Fruit fly (Drosophila melanogaster) whole organism, embryonic: Measurements from ENCODE around the gene CG43998.

Source experiments
- Ada2b ChIP-seq: fragments of 200-800 bp; sonication (Bioruptor generic); IDR thresholded peaks from 2 replicates; pipeline ENCODE4 v1.3.6; 2022; ENCODE audit warnings: missing biosample characterization, missing genetic modification characterization
- CG11504 ChIP-seq: fragments of 200-800 bp; sonication (Bioruptor generic); optimal IDR thresholded peaks from 3 replicates; lab custom pipeline; 2019; ENCODE audit warnings: missing biosample characterization, mild to moderate bottlenecking, missing genetic modification characterization, moderate library complexity
- CG12391 ChIP-seq: fragments of 200-800 bp; sonication (Bioruptor generic); optimal IDR thresholded peaks from 3 replicates; lab custom pipeline; 2018; ENCODE audit warnings: missing biosample characterization, mild to moderate bottlenecking, missing genetic modification characterization, moderate library complexity
- CG12659 ChIP-seq: fragments of 200-800 bp; sonication (Bioruptor generic); optimal IDR thresholded peaks from 3 replicates; lab custom pipeline; 2017; ENCODE audit warnings: mild to moderate bottlenecking, missing biosample characterization, missing genetic modification reagents, missing genetic modification characterization
- CG14710 ChIP-seq: fragments of 200-800 bp; sonication (Bioruptor generic); optimal IDR thresholded peaks from 3 replicates; lab custom pipeline; 2019; ENCODE audit warnings: missing biosample characterization, mild to moderate bottlenecking, missing genetic modification characterization, moderate library complexity
- CG17186 ChIP-seq: fragments of 200-800 bp; sonication (Bioruptor generic); optimal IDR thresholded peaks from 3 replicates; lab custom pipeline; 2017; ENCODE audit warnings: missing biosample characterization, missing genetic modification reagents, missing genetic modification characterization
- CG2199 ChIP-seq: fragments of 200-800 bp; sonication (Bioruptor generic); IDR thresholded peaks from 3 replicates; pipeline ENCODE4 v1.3.6; 2022; ENCODE audit warnings: missing biosample characterization, missing genetic modification characterization
- CG2712 ChIP-seq: fragments of 200-800 bp; optimal IDR thresholded peaks from 3 replicates; lab custom pipeline; 2019; ENCODE audit warnings: missing biosample characterization, mild to moderate bottlenecking, missing genetic modification characterization, moderate library complexity
- CG3163 ChIP-seq: fragments of 200-800 bp; sonication (Bioruptor generic); optimal IDR thresholded peaks from 3 replicates; lab custom pipeline; 2016; ENCODE audit warnings: missing biosample characterization, missing genetic modification characterization
- CG33213 ChIP-seq: fragments of 200-800 bp; sonication (Bioruptor generic); optimal IDR thresholded peaks from 3 replicates; lab custom pipeline; 2016; ENCODE audit warnings: missing biosample characterization, missing genetic modification characterization
- CG33557 ChIP-seq: fragments of 200-800 bp; sonication (Bioruptor generic); optimal IDR thresholded peaks from 2 replicates; lab custom pipeline; 2019; ENCODE audit warnings: missing biosample characterization, mild to moderate bottlenecking, missing genetic modification characterization, moderate library complexity
- CG4328 ChIP-seq: fragments of 200-800 bp; sonication (Bioruptor generic); optimal IDR thresholded peaks from 3 replicates; lab custom pipeline; 2017; ENCODE audit warnings: missing biosample characterization, missing genetic modification reagents, missing genetic modification characterization
- CG6765 ChIP-seq: fragments of 200-800 bp; sonication (Bioruptor generic); optimal IDR thresholded peaks from 3 replicates; lab custom pipeline; 2017; ENCODE audit warnings: missing biosample characterization, mild to moderate bottlenecking, missing genetic modification characterization
- CG7271 ChIP-seq: fragments of 200-800 bp; sonication (Bioruptor generic); optimal IDR thresholded peaks from 2 replicates; lab custom pipeline; 2018; ENCODE audit warnings: missing biosample characterization, mild to moderate bottlenecking, missing genetic modification characterization, moderate library complexity
- CG7839 ChIP-seq: fragments of 200-800 bp; sonication (Bioruptor generic); optimal IDR thresholded peaks from 3 replicates; lab custom pipeline; 2018; ENCODE audit warnings: missing biosample characterization, mild to moderate bottlenecking, missing genetic modification characterization, moderate library complexity
- CG8359 ChIP-seq: fragments of 200-800 bp; sonication (Bioruptor generic); optimal IDR thresholded peaks from 2 replicates; lab custom pipeline; 2017; ENCODE audit warnings: missing biosample characterization, mild to moderate bottlenecking, missing genetic modification characterization, borderline replicate concordance
- CG8478 ChIP-seq: fragments of >200 bp; optimal IDR thresholded peaks from 2 replicates; lab custom pipeline; 2018
- CG9609 ChIP-seq: fragments of 200-800 bp; sonication (Bioruptor generic); optimal IDR thresholded peaks from 3 replicates; lab custom pipeline; 2016; ENCODE audit warnings: missing biosample characterization, missing genetic modification characterization
- CTCF ChIP-seq: fragments of 200-800 bp; sonication (Bioruptor generic); optimal IDR thresholded peaks from 2 replicates; lab custom pipeline; 2017; ENCODE audit warnings: missing biosample characterization, mild to moderate bottlenecking, missing genetic modification characterization, moderate library complexity
- CoRest ChIP-seq: fragments of 200-800 bp; sonication (Bioruptor generic); optimal IDR thresholded peaks from 3 replicates; lab custom pipeline; 2018; ENCODE audit warnings: missing biosample characterization, mild to moderate bottlenecking, missing genetic modification characterization, moderate library complexity
- CrebB ChIP-seq: fragments of 200-800 bp; sonication (Bioruptor generic); optimal IDR thresholded peaks from 3 replicates; lab custom pipeline; 2018; ENCODE audit warnings: missing biosample characterization, mild to moderate bottlenecking, missing genetic modification characterization
- Deaf1 ChIP-seq: fragments of 200-800 bp; optimal IDR thresholded peaks from 3 replicates; lab custom pipeline; 2019; ENCODE audit warnings: missing biosample characterization, mild to moderate bottlenecking, missing genetic modification characterization, moderate library complexity
- Fer1 ChIP-seq: fragments of 200-800 bp; sonication (Bioruptor generic); optimal IDR thresholded peaks from 2 replicates; lab custom pipeline; 2017; ENCODE audit warnings: missing biosample characterization, mild to moderate bottlenecking, missing genetic modification characterization
- MESR4 ChIP-seq: fragments of 200-800 bp; sonication (Bioruptor generic); optimal IDR thresholded peaks from 2 replicates; lab custom pipeline; 2018; ENCODE audit warnings: missing biosample characterization, mild to moderate bottlenecking, missing genetic modification characterization, moderate library complexity
- Nf-YC ChIP-seq: fragments of 200-800 bp; optimal IDR thresholded peaks from 3 replicates; lab custom pipeline; 2019; ENCODE audit warnings: missing biosample characterization, mild to moderate bottlenecking, missing genetic modification characterization, moderate library complexity
- NfI ChIP-seq: fragments of 200-800 bp; sonication (Bioruptor generic); optimal IDR thresholded peaks from 3 replicates; lab custom pipeline; 2018; ENCODE audit warnings: missing biosample characterization, mild to moderate bottlenecking, missing genetic modification characterization, moderate library complexity
- Spps ChIP-seq: fragments of 200-800 bp; sonication (Bioruptor generic); optimal IDR thresholded peaks from 2 replicates; lab custom pipeline; 2018; ENCODE audit warnings: missing biosample characterization, mild to moderate bottlenecking, missing genetic modification characterization
- Tbp ChIP-seq: fragments of >200 bp; optimal IDR thresholded peaks from 2 replicates; lab custom pipeline; 2018; ENCODE audit warnings: missing biosample characterization, missing genetic modification characterization
- cad ChIP-seq: fragments of >200 bp; optimal IDR thresholded peaks from 2 replicates; lab custom pipeline; 2017; ENCODE audit warnings: missing biosample characterization, missing genetic modification characterization
- dan ChIP-seq: fragments of 200-800 bp; sonication (Bioruptor generic); IDR thresholded peaks from 2 replicates; pipeline ENCODE4 v1.3.6; 2022; ENCODE audit warnings: missing biosample characterization, missing genetic modification characterization
- dm ChIP-seq: fragments of 200-800 bp; sonication (Bioruptor generic); optimal IDR thresholded peaks from 3 replicates; lab custom pipeline; 2016; ENCODE audit warnings: missing biosample characterization, missing genetic modification characterization
- dpn ChIP-seq, 2 experiments: fragments of 200-800 bp; sonication (Bioruptor generic); optimal IDR thresholded peaks; 3 replicates each; lab custom pipeline; 2016; ENCODE audit warnings: missing biosample characterization in 2 of 2, missing genetic modification characterization in 2 of 2
- ftz-f1 ChIP-seq: fragments of 200-800 bp; sonication (Bioruptor generic); optimal IDR thresholded peaks from 2 replicates; lab custom pipeline; 2016; ENCODE audit warnings: missing biosample characterization, missing genetic modification characterization
- hkb ChIP-seq, 2 experiments: fragments of 200-800 bp in 1 of 2; fragments of >200 bp in 1 of 2; sonication (Bioruptor generic) in 1 of 2; IDR thresholded peaks in 1 of 2; optimal IDR thresholded peaks in 1 of 2; 2 replicates each; pipeline versions ENCODE4 v1.3.6 to Lab custom; 2017 to 2022; ENCODE audit warnings: missing biosample characterization in 1 of 2, missing genetic modification characterization in 1 of 2
- hth ChIP-seq: fragments of >200 bp; optimal IDR thresholded peaks from 2 replicates; lab custom pipeline; 2017; ENCODE audit warnings: inconsistent platforms
- klu ChIP-seq: fragments of 200-800 bp; sonication (Bioruptor generic); IDR thresholded peaks from 2 replicates; pipeline ENCODE4 v1.3.6; 2022; ENCODE audit warnings: missing biosample characterization, missing genetic modification characterization
- kni ChIP-seq: fragments of 200-800 bp; sonication (Bioruptor generic); optimal IDR thresholded peaks from 3 replicates; lab custom pipeline; 2017; ENCODE audit warnings: mild to moderate bottlenecking, missing biosample characterization, missing genetic modification reagents, missing genetic modification characterization
- lab ChIP-seq: fragments of 200-800 bp; sonication (Bioruptor generic); optimal IDR thresholded peaks from 3 replicates; lab custom pipeline; 2017; ENCODE audit warnings: missing biosample characterization, missing genetic modification characterization, mild to moderate bottlenecking, moderate library complexity, missing genetic modification reagents
- lbe ChIP-seq: fragments of 200-800 bp; sonication (Bioruptor generic); optimal IDR thresholded peaks from 2 replicates; lab custom pipeline; 2016; ENCODE audit warnings: missing biosample characterization, mild to moderate bottlenecking, missing genetic modification characterization
- mirr ChIP-seq: fragments of 200-800 bp; sonication (Bioruptor generic); optimal IDR thresholded peaks from 3 replicates; lab custom pipeline; 2018; ENCODE audit warnings: missing biosample characterization, mild to moderate bottlenecking, missing genetic modification characterization
- nmo ChIP-seq: fragments of 200-800 bp; sonication (Bioruptor generic); optimal IDR thresholded peaks from 2 replicates; lab custom pipeline; 2018; ENCODE audit warnings: missing biosample characterization, mild to moderate bottlenecking, missing genetic modification characterization, moderate library complexity
- nom ChIP-seq: fragments of 200-800 bp; sonication (Bioruptor generic); optimal IDR thresholded peaks from 2 replicates; lab custom pipeline; 2017; ENCODE audit warnings: missing biosample characterization, missing genetic modification characterization, mild to moderate bottlenecking, moderate library complexity, missing genetic modification reagents
- phol ChIP-seq: fragments of 200-800 bp; sonication (Bioruptor generic); optimal IDR thresholded peaks from 3 replicates; lab custom pipeline; 2018; ENCODE audit warnings: missing biosample characterization, mild to moderate bottlenecking, missing genetic modification characterization, moderate library complexity
- sens ChIP-seq: fragments of 200-800 bp; sonication (Bioruptor generic); peaks from one replicate; lab custom pipeline; 2016; ENCODE audit warnings: missing biosample characterization, missing genetic modification characterization
- stwl ChIP-seq: fragments of 200-800 bp; sonication (Bioruptor generic); optimal IDR thresholded peaks from 3 replicates; lab custom pipeline; 2018; ENCODE audit warnings: missing biosample characterization, mild to moderate bottlenecking, missing genetic modification characterization, moderate library complexity
- tap ChIP-seq: fragments of 200-800 bp; optimal IDR thresholded peaks from 3 replicates; lab custom pipeline; 2019; ENCODE audit warnings: missing biosample characterization, mild to moderate bottlenecking, missing genetic modification characterization, moderate library complexity
- unpg ChIP-seq: fragments of 200-800 bp; sonication (Bioruptor generic); optimal IDR thresholded peaks from 3 replicates; lab custom pipeline; 2018; ENCODE audit warnings: missing biosample characterization, mild to moderate bottlenecking, missing genetic modification characterization, moderate library complexity
- zen ChIP-seq: fragments of 200-800 bp; sonication (Bioruptor generic); optimal IDR thresholded peaks from 3 replicates; lab custom pipeline; 2018; ENCODE audit warnings: missing biosample characterization, mild to moderate bottlenecking, missing genetic modification characterization, moderate library complexity

CG43998 gene

DNA sequence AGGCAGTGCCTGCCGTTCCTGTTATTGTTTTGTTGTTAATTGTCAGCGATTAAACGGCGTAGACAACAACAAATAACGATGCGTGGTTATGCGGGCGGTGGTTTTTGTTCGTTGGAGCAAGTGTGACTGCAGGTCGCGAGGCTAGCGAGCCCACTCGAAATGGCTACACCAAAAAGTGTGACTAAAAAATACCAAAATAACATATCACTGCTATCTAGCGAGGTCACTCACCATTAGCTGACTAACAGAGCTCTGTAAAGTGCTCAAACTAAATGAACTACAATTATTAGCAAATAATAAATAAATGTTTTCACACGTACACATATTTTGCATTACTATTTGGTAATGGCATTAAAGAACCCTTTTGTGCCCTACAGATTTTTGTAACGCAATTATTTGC is 38.9 kb downstream of the CG43998 start, which contains the start of gene Pli (continued):
- peak; percentile 24 for TF ChIP-seq CrebB (tag; lab: Kevin White, UChicago)
- peak; percentile 46 for TF ChIP-seq Nf-YC (tag; lab: Kevin White, UChicago)
- no peak for TF ChIP-seq CG8478 (lab: Kevin White, UChicago)
- peak; percentile 84 for TF ChIP-seq sens (GFP tag; lab: Kevin White, UChicago)
- peak; percentile 69 for TF ChIP-seq CG14710 (tag; lab: Kevin White, UChicago)
- no peak for TF ChIP-seq CG2199 (GFP tag; lab: Robert Waterston, UW)
- peak; percentile 16 for TF ChIP-seq CoRest
- TF ChIP-seq nom (GFP tag; lab: Kevin White, UChicago): peak; percentile 76
- TF ChIP-seq ftz-f1 (GFP tag; lab: Kevin White, UChicago): peak; percentile 2
- TF ChIP-seq Deaf1 (tag; lab: Kevin White, UChicago): peak; percentile 44
- no peak for TF ChIP-seq CG4328
- TF ChIP-seq CG11504 (tag; lab: Kevin White, UChicago): peak; percentile 39
- TF ChIP-seq dm (GFP tag; lab: Kevin White, UChicago): peak; percentile 7
- TF ChIP-seq CG33557 (GFP tag; lab: Kevin White, UChicago): peak; percentile 2
- peak; percentile 1 for TF ChIP-seq mirr (GFP tag; lab: Kevin White, UChicago)
- peak; percentile 56 for TF ChIP-seq CTCF (GFP tag; lab: Kevin White, UChicago)
- TF ChIP-seq hkb (optimal IDR thresholded peaks at IDR 0.05; lab: Kevin White, UChicago): peak; percentile 6
- no peak for TF ChIP-seq hkb (GFP tag; IDR thresholded peaks at IDR 0.05; lab: Robert Waterston, UW)
- no peak for TF ChIP-seq Spps (tag; lab: Kevin White, UChicago)
- TF ChIP-seq CG6765 (GFP tag; lab: Kevin White, UChicago): no peak
- TF ChIP-seq CG2712: peak; percentile 48
- TF ChIP-seq lab: peak; percentile 49
- no peak for TF ChIP-seq hth
- peak in 1 of 2 experiments; percentile 29 for TF ChIP-seq dpn (GFP tag; optimal IDR thresholded peaks at IDR 0.05; lab: Kevin White, UChicago)
- peak; percentile 62 for TF ChIP-seq stwl
- TF ChIP-seq CG9609 (GFP tag; lab: Kevin White, UChicago): no peak
- TF ChIP-seq zen (tag; lab: Kevin White, UChicago): peak; percentile 32
- TF ChIP-seq CG12391 (tag; lab: Kevin White, UChicago): peak; percentile 31
- TF ChIP-seq MESR4 (GFP tag; lab: Kevin White, UChicago): peak; percentile 28
- peak; percentile 44 for TF ChIP-seq lbe (GFP tag; lab: Kevin White, UChicago)
- peak; percentile 44 for TF ChIP-seq Fer1 (GFP tag; lab: Kevin White, UChicago)
- TF ChIP-seq unpg: peak; percentile 21
- TF ChIP-seq Tbp (GFP tag; lab: Kevin White, UChicago): no peak
- TF ChIP-seq tap (tag; lab: Kevin White, UChicago): no peak
- TF ChIP-seq nmo (GFP tag; lab: Kevin White, UChicago): peak; percentile 68
- peak; percentile 64 for TF ChIP-seq kni (GFP tag; lab: Kevin White, UChicago)
- no peak for TF ChIP-seq Ada2b (GFP tag; lab: Robert Waterston, UW)
- TF ChIP-seq NfI (GFP tag; lab: Kevin White, UChicago): peak; percentile 2
- TF ChIP-seq klu: no peak
- peak; percentile 5 for TF ChIP-seq CG3163 (GFP tag; lab: Kevin White, UChicago)
- TF ChIP-seq CG33213 (GFP tag; lab: Kevin White, UChicago): peak; percentile 46
- no peak for TF ChIP-seq cad (GFP tag; lab: Kevin White, UChicago)
- TF ChIP-seq dan (GFP tag; lab: Robert Waterston, UW): no peak
- peak; percentile 41 for TF ChIP-seq CG17186 (GFP tag; lab: Kevin White, UChicago)
- TF ChIP-seq phol (tag; lab: Kevin White, UChicago): peak; percentile 64
- peak; percentile 77 for TF ChIP-seq CG12659 (GFP tag; lab: Kevin White, UChicago)
- TF ChIP-seq CG7839 (tag; lab: Kevin White, UChicago): peak; percentile 4
- TF ChIP-seq CG7271 (tag; lab: Kevin White, UChicago): peak; percentile 34
- peak; percentile 19 for TF ChIP-seq CG8359 (GFP tag; lab: Kevin White, UChicago)
